Fruit fly (Drosophila melanogaster) S2 (cell line): ENCODE data around the gene CG4968.

Experiments
- CG8478 ChIP-seq: fragments of >200 bp; optimal IDR thresholded peaks from 2 replicates; lab custom pipeline; 2018
- CTCF ChIP-seq, 2 experiments: fragments of >200 bp; optimal IDR thresholded peaks; 2 replicates each; lab custom pipeline; 2018

dm6 chr2L:10320174-10320775 lies 13.6 kb downstream of the CG4968 start:
- TF ChIP-seq CG8478: no peak
- TF ChIP-seq CTCF (optimal IDR thresholded peaks at IDR 0.05; lab: Kevin White, UChicago): no peak
